Fruit fly (Drosophila melanogaster) whole organism, embryonic: ENCODE data around the gene SrpRbeta.

ENCODE experiments used
- Antp ChIP-seq: fragments of 200-800 bp; sonication (Bioruptor generic); optimal IDR thresholded peaks from 3 replicates; lab custom pipeline; 2016; ENCODE audit warnings: missing biosample characterization, missing genetic modification characterization
- CG10366 ChIP-seq: fragments of 200-800 bp; sonication (Bioruptor generic); IDR thresholded peaks from 2 replicates; pipeline ENCODE4 v1.3.6; 2022; ENCODE audit warnings: missing biosample characterization, missing genetic modification characterization
- CG10543 ChIP-seq: fragments of 200-800 bp; sonication (Bioruptor generic); optimal IDR thresholded peaks from 3 replicates; lab custom pipeline; 2017; ENCODE audit warnings: missing biosample characterization, mild to moderate bottlenecking, missing genetic modification characterization, moderate library complexity
- CG12659 ChIP-seq: fragments of 200-800 bp; sonication (Bioruptor generic); optimal IDR thresholded peaks from 3 replicates; lab custom pipeline; 2017; ENCODE audit warnings: mild to moderate bottlenecking, missing biosample characterization, missing genetic modification reagents, missing genetic modification characterization
- CG13296 ChIP-seq: fragments of 200-800 bp; sonication (Bioruptor generic); optimal IDR thresholded peaks from 3 replicates; lab custom pipeline; 2018; ENCODE audit warnings: missing biosample characterization, mild to moderate bottlenecking, missing genetic modification characterization
- CG14050 ChIP-seq: fragments of 200-800 bp; sonication (Bioruptor generic); IDR thresholded peaks from 3 replicates; pipeline ENCODE4 v1.3.6; 2022; ENCODE audit warnings: missing biosample characterization, missing genetic modification characterization
- CG15011 ChIP-seq: fragments of 200-800 bp; sonication (Bioruptor generic); optimal IDR thresholded peaks from 3 replicates; lab custom pipeline; 2018; ENCODE audit warnings: missing biosample characterization, mild to moderate bottlenecking, missing genetic modification characterization
- CG16815 ChIP-seq: fragments of 200-800 bp; sonication (Bioruptor generic); optimal IDR thresholded peaks from 3 replicates; lab custom pipeline; 2017; ENCODE audit warnings: missing biosample characterization, mild to moderate bottlenecking, missing genetic modification characterization
- CG17328 ChIP-seq: fragments of 200-800 bp; sonication (Bioruptor generic); IDR thresholded peaks from 2 replicates; pipeline ENCODE4 v1.3.6; 2022; ENCODE audit warnings: missing biosample characterization, missing genetic modification characterization
- CG2875 ChIP-seq: fragments of 200-800 bp; sonication (Bioruptor generic); optimal IDR thresholded peaks from 2 replicates; lab custom pipeline; 2017; ENCODE audit warnings: missing biosample characterization, mild to moderate bottlenecking, missing genetic modification characterization, missing genetic modification reagents
- CG31224 ChIP-seq: fragments of 200-800 bp; sonication (Bioruptor generic); IDR thresholded peaks from 2 replicates; pipeline ENCODE4 v1.3.6; 2022; ENCODE audit warnings: missing biosample characterization, missing genetic modification characterization
- CG32532 ChIP-seq: fragments of 200-800 bp; sonication (Bioruptor generic); IDR thresholded peaks from 2 replicates; pipeline ENCODE4 v1.3.6; 2022; ENCODE audit warnings: missing biosample characterization, missing genetic modification characterization
- CG34224 ChIP-seq: fragments of 200-800 bp; sonication (Bioruptor generic); IDR thresholded peaks from 3 replicates; pipeline ENCODE4 v1.3.6; 2022; ENCODE audit warnings: missing biosample characterization, missing genetic modification characterization; ENCODE audit not compliant: partially characterized antibody
- CG34422 ChIP-seq: fragments of 200-800 bp; sonication (Bioruptor generic); IDR thresholded peaks from 3 replicates; pipeline ENCODE4 v1.3.6; 2022; ENCODE audit warnings: missing biosample characterization, missing genetic modification characterization
- CG3847 ChIP-seq: fragments of 200-800 bp; sonication (Bioruptor generic); IDR thresholded peaks from 2 replicates; pipeline ENCODE4 v1.3.6; 2022; ENCODE audit warnings: missing biosample characterization, missing genetic modification characterization
- CG3995 ChIP-seq: fragments of 200-800 bp; sonication (Bioruptor generic); optimal IDR thresholded peaks from 3 replicates; lab custom pipeline; 2016; ENCODE audit warnings: missing biosample characterization, missing genetic modification characterization
- CG9817 ChIP-seq: fragments of 200-800 bp; sonication (Bioruptor generic); optimal IDR thresholded peaks from 2 replicates; lab custom pipeline; 2018; ENCODE audit warnings: missing biosample characterization, mild to moderate bottlenecking, missing genetic modification characterization, moderate library complexity
- Dbx ChIP-seq: fragments of 200-800 bp; sonication (Bioruptor generic); IDR thresholded peaks from 3 replicates; pipeline ENCODE4 v1.3.6; 2022; ENCODE audit warnings: missing biosample characterization, missing genetic modification characterization
- Ets65A ChIP-seq: fragments of 200-800 bp; sonication (Bioruptor generic); peaks from one replicate; lab custom pipeline; 2016; ENCODE audit warnings: missing biosample characterization, missing genetic modification characterization
- H15 ChIP-seq: fragments of 200-800 bp; sonication (Bioruptor generic); IDR thresholded peaks from 3 replicates; pipeline ENCODE4 v1.3.6; 2022; ENCODE audit warnings: missing biosample characterization, missing genetic modification characterization
- HLH4C ChIP-seq: fragments of 200-800 bp; sonication (Bioruptor generic); IDR thresholded peaks from 3 replicates; pipeline ENCODE4 v1.3.6; 2022; ENCODE audit warnings: missing biosample characterization, missing genetic modification characterization; ENCODE audit not compliant: partially characterized antibody
- Hey ChIP-seq: fragments of 200-800 bp; sonication (Bioruptor generic); optimal IDR thresholded peaks from 3 replicates; lab custom pipeline; 2018; ENCODE audit warnings: missing biosample characterization, mild to moderate bottlenecking, missing genetic modification characterization
- HmgZ ChIP-seq: fragments of 200-800 bp; sonication (Bioruptor generic); optimal IDR thresholded peaks from 2 replicates; lab custom pipeline; 2018; ENCODE audit warnings: missing biosample characterization, mild to moderate bottlenecking, missing genetic modification characterization
- Jarid2 ChIP-seq: fragments of 200-800 bp; sonication (Bioruptor generic); optimal IDR thresholded peaks from 3 replicates; lab custom pipeline; 2017; ENCODE audit warnings: mild to moderate bottlenecking, missing biosample characterization, missing genetic modification reagents, missing genetic modification characterization
- Kr ChIP-seq: fragments of 200-800 bp; sonication (Bioruptor generic); optimal IDR thresholded peaks from 2 replicates; lab custom pipeline; 2017; ENCODE audit warnings: missing biosample characterization, mild to moderate bottlenecking, missing genetic modification characterization
- MESR4 ChIP-seq: fragments of 200-800 bp; sonication (Bioruptor generic); optimal IDR thresholded peaks from 2 replicates; lab custom pipeline; 2018; ENCODE audit warnings: missing biosample characterization, mild to moderate bottlenecking, missing genetic modification characterization, moderate library complexity
- Mad ChIP-seq: fragments of 200-800 bp; sonication (Bioruptor generic); optimal IDR thresholded peaks from 2 replicates; lab custom pipeline; 2016; ENCODE audit warnings: missing biosample characterization, missing genetic modification characterization
- Nf-YA ChIP-seq: fragments of 200-800 bp; sonication (Bioruptor generic); IDR thresholded peaks from 2 replicates; pipeline ENCODE4 v1.3.6; 2022; ENCODE audit warnings: missing biosample characterization, missing genetic modification characterization
- Optix ChIP-seq: fragments of 200-800 bp; sonication (Bioruptor generic); IDR thresholded peaks from 3 replicates; pipeline ENCODE4 v1.3.6; 2022; ENCODE audit warnings: missing biosample characterization, missing genetic modification characterization
- Rfx ChIP-seq: fragments of 200-800 bp; sonication (Bioruptor generic); IDR thresholded peaks from 2 replicates; pipeline ENCODE4 v1.3.6; 2022; ENCODE audit warnings: missing biosample characterization, missing genetic modification characterization
- Sox100B ChIP-seq: fragments of 200-800 bp; sonication (Bioruptor generic); optimal IDR thresholded peaks from 3 replicates; lab custom pipeline; 2018; ENCODE audit warnings: missing biosample characterization, mild to moderate bottlenecking, missing genetic modification characterization
- ci ChIP-seq: fragments of 200-800 bp; sonication (Bioruptor generic); IDR thresholded peaks from 3 replicates; pipeline ENCODE4 v1.3.6; 2022; ENCODE audit warnings: missing biosample characterization, missing genetic modification characterization
- dan ChIP-seq: fragments of 200-800 bp; sonication (Bioruptor generic); IDR thresholded peaks from 2 replicates; pipeline ENCODE4 v1.3.6; 2022; ENCODE audit warnings: missing biosample characterization, missing genetic modification characterization
- dm ChIP-seq: fragments of 200-800 bp; sonication (Bioruptor generic); optimal IDR thresholded peaks from 3 replicates; lab custom pipeline; 2016; ENCODE audit warnings: missing biosample characterization, missing genetic modification characterization
- esg ChIP-seq: fragments of 200-800 bp; sonication (Bioruptor generic); conservative IDR thresholded peaks from 2 replicates; pipeline ENCODE4 v1.3.6; 2022; ENCODE audit warnings: missing biosample characterization, missing genetic modification characterization
- jing ChIP-seq: fragments of 200-800 bp; sonication (Bioruptor generic); optimal IDR thresholded peaks from 2 replicates; lab custom pipeline; 2018; ENCODE audit warnings: missing biosample characterization, mild to moderate bottlenecking, missing genetic modification characterization
- lbe ChIP-seq: fragments of 200-800 bp; sonication (Bioruptor generic); optimal IDR thresholded peaks from 2 replicates; lab custom pipeline; 2016; ENCODE audit warnings: missing biosample characterization, mild to moderate bottlenecking, missing genetic modification characterization
- peb ChIP-seq: fragments of 200-800 bp; sonication (Bioruptor generic); IDR thresholded peaks from 2 replicates; pipeline ENCODE4 v1.3.6; 2022; ENCODE audit warnings: missing biosample characterization, missing genetic modification characterization
- pho ChIP-seq: fragments of 200-800 bp; sonication (Bioruptor generic); optimal IDR thresholded peaks from 2 replicates; lab custom pipeline; 2016; ENCODE audit warnings: missing biosample characterization, missing genetic modification characterization
- pnt ChIP-seq: fragments of 200-800 bp; sonication (Bioruptor generic); optimal IDR thresholded peaks from 3 replicates; lab custom pipeline; 2016; ENCODE audit warnings: missing biosample characterization, missing genetic modification characterization
- pzg ChIP-seq: fragments of 200-800 bp; sonication (Bioruptor generic); optimal IDR thresholded peaks from 3 replicates; lab custom pipeline; 2018; ENCODE audit warnings: missing biosample characterization, mild to moderate bottlenecking, missing genetic modification characterization, moderate library complexity
- repo ChIP-seq: fragments of 200-800 bp; sonication (Bioruptor generic); optimal IDR thresholded peaks from 2 replicates; lab custom pipeline; 2016; ENCODE audit warnings: missing biosample characterization, missing genetic modification characterization
- sima ChIP-seq: fragments of 200-800 bp; sonication (Bioruptor generic); optimal IDR thresholded peaks from 2 replicates; lab custom pipeline; 2016; ENCODE audit warnings: missing biosample characterization, missing genetic modification characterization
- sisA ChIP-seq: fragments of 200-800 bp; sonication (Bioruptor generic); IDR thresholded peaks from 2 replicates; pipeline ENCODE4 v1.3.6; 2022; ENCODE audit warnings: missing biosample characterization, missing genetic modification characterization
- slou ChIP-seq: fragments of 200-800 bp; sonication (Bioruptor generic); optimal IDR thresholded peaks from 3 replicates; lab custom pipeline; 2016; ENCODE audit warnings: missing biosample characterization, missing genetic modification characterization
- tgo ChIP-seq: fragments of 200-800 bp; sonication (Bioruptor generic); IDR thresholded peaks from 3 replicates; pipeline ENCODE4 v1.3.6; 2022; ENCODE audit warnings: missing biosample characterization, missing genetic modification characterization
- tna ChIP-seq: fragments of 200-800 bp; sonication (Bioruptor generic); IDR thresholded peaks from 2 replicates; pipeline ENCODE4 v1.3.6; 2022; ENCODE audit warnings: missing biosample characterization, missing genetic modification characterization; ENCODE audit not compliant: partially characterized antibody
- usp ChIP-seq: fragments of >200 bp; optimal IDR thresholded peaks from 2 replicates; lab custom pipeline; 2017; ENCODE audit warnings: missing biosample characterization, missing genetic modification characterization
- vnd ChIP-seq: fragments of 200-800 bp; sonication (Bioruptor generic); IDR thresholded peaks from 3 replicates; pipeline ENCODE4 v1.3.6; 2022; ENCODE audit warnings: missing biosample characterization, missing genetic modification characterization; ENCODE audit not compliant: partially characterized antibody
- yki ChIP-seq: fragments of >200 bp; optimal IDR thresholded peaks from 3 replicates; lab custom pipeline; 2018
- zfh1 ChIP-seq: fragments of 200-800 bp; sonication (Bioruptor generic); IDR thresholded peaks from 3 replicates; pipeline ENCODE4 v1.3.6; 2022; ENCODE audit warnings: missing biosample characterization, missing genetic modification characterization

Gene SrpRbeta

DNA sequence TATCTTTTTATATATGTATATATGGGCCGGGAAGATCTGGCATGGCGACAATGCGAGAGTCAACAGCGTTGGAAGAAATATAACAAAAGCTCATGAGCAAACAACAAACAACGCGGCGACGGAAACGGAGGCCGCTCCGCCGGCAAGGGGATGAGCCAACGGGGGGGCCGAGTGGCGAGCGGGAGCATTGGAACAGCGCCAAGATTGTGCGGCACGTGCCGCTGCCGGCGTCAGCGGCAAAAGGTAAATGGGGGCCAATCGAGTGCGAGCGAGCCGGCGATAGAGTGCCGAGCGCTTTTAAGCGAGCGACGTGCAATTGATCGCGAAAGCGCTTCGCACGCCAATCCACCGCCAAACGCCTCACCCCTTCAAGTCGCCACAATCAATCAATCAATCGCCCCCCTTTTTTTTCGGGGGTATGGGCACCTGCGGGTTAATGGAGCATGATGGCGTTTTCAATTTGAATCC, 23.5 kb downstream of the SrpRbeta start (continued):
- TF ChIP-seq Rfx (GFP tag; lab: Robert Waterston, UW) (peak; percentile 57; the same call in 1 of the 2 replicates), MESR4 (GFP tag; lab: Kevin White, UChicago) (no peak), Hey (tag; lab: Kevin White, UChicago) (peak; percentile 99), pho (peak; percentile 37), usp (GFP tag; lab: Kevin White, UChicago) (no peak), CG3847 (GFP tag; lab: Robert Waterston, UW) (0 out of 2 replicates have a peak, but pooled peaks have one; percentile 20), CG10366 (GFP tag; lab: Robert Waterston, UW) (peak; percentile 39; the same call in 1 of the 2 replicates), CG15011 (GFP tag; lab: Kevin White, UChicago) (peak; percentile 5), Antp (GFP tag; lab: Kevin White, UChicago) (peak; percentile 43), CG34422 (GFP tag; lab: Robert Waterston, UW) (peak; percentile 60; the same call in 1 of the 3 replicates), CG10543 (GFP tag; lab: Kevin White, UChicago) (peak; percentile 97), tgo (GFP tag; lab: Robert Waterston, UW) (peak; percentile 39; the same call in 2 of the 3 replicates), CG2875 (GFP tag; lab: Kevin White, UChicago) (peak; percentile 90), Nf-YA (0 out of 2 replicates have a peak, but pooled peaks have one; percentile 14), CG3995 (peak; percentile 22), Dbx (peak; percentile 56; the same call in 2 of the 3 replicates), H15 (GFP tag; lab: Robert Waterston, UW) (no peak), repo (GFP tag; lab: Kevin White, UChicago) (peak; percentile 36), CG17328 (GFP tag; lab: Robert Waterston, UW) (no peak), CG32532 (GFP tag; lab: Robert Waterston, UW) (peak; percentile 57), Ets65A (peak; percentile 63), yki (lab: Kevin White, UChicago) (no peak), CG12659 (GFP tag; lab: Kevin White, UChicago) (peak; percentile 71), Kr (no peak), vnd (GFP tag; lab: Robert Waterston, UW) (0 out of 3 replicates have a peak, but pooled peaks have one; percentile 20), Mad (GFP tag; lab: Kevin White, UChicago) (peak; percentile 63), esg (GFP tag; lab: Robert Waterston, UW) (no peak), CG16815 (GFP tag; lab: Kevin White, UChicago) (no peak), zfh1 (GFP tag; lab: Robert Waterston, UW) (peak; percentile 62; the same call in 2 of the 3 replicates), CG34224 (no peak), CG31224 (0 out of 2 replicates have a peak, but pooled peaks have one; percentile 25), slou (GFP tag; lab: Kevin White, UChicago) (no peak), lbe (GFP tag; lab: Kevin White, UChicago) (peak; percentile 68), CG14050 (GFP tag; lab: Robert Waterston, UW) (no peak; the same call in 2 of the 3 replicates), CG9817 (tag; lab: Kevin White, UChicago) (peak; percentile 9), Optix (peak; percentile 34; the same call in 1 of the 3 replicates), sisA (GFP tag; lab: Robert Waterston, UW) (no peak), tna (no peak), Jarid2 (GFP tag; lab: Kevin White, UChicago) (peak; percentile 71), dm (GFP tag; lab: Kevin White, UChicago) (peak; percentile 35), HLH4C (GFP tag; lab: Robert Waterston, UW) (no peak), dan (no peak), Sox100B (GFP tag; lab: Kevin White, UChicago) (peak; percentile 73), ci (GFP tag; lab: Robert Waterston, UW) (peak; percentile 86), pzg (no peak), pnt (no peak), sima (GFP tag; lab: Kevin White, UChicago) (no peak), CG13296 (GFP tag; lab: Kevin White, UChicago) (peak; percentile 75), HmgZ (tag; lab: Kevin White, UChicago) (peak; percentile 57), peb (peak; percentile 23; the same call in 1 of the 2 replicates), jing (GFP tag; lab: Kevin White, UChicago) (no peak)
